Fruit fly (Drosophila melanogaster) Kc167 (cell line): ENCODE data around the gene CG2104.

Source experiments
- Sin3A ChIP-seq: fragments of >200 bp; optimal IDR thresholded peaks from 2 replicates; lab custom pipeline; 2018; ENCODE audit warnings: missing external identifiers
- h ChIP-seq: fragments of >200 bp; optimal IDR thresholded peaks from 3 replicates; lab custom pipeline; 2018; ENCODE audit warnings: missing external identifiers
- insv ChIP-seq: fragments of >200 bp; optimal IDR thresholded peaks from 3 replicates; lab custom pipeline; 2018; ENCODE audit warnings: missing external identifiers
- psq ChIP-seq: fragments of >200 bp; optimal IDR thresholded peaks from 2 replicates; lab custom pipeline; 2017; ENCODE audit warnings: missing external identifiers

- TF ChIP-seq psq (lab: Kevin White, UChicago) (no peak), Sin3A (lab: Kevin White, UChicago) (no peak), h (lab: Kevin White, UChicago) (no peak), insv (lab: Kevin White, UChicago) (no peak)
Measured at dm6 chr3R:5643421-5643820, 49.7 kb downstream of the CG2104 start.
